Fruit fly (Drosophila melanogaster) whole organism, embryonic: ENCODE results near the gene asf1.

Experiments used
- CG10274 ChIP-seq: fragments of 200-800 bp; sonication (Bioruptor generic); optimal IDR thresholded peaks from 3 replicates; lab custom pipeline; 2017; ENCODE audit warnings: missing biosample characterization, mild to moderate bottlenecking, missing genetic modification characterization
- CG11504 ChIP-seq: fragments of 200-800 bp; sonication (Bioruptor generic); optimal IDR thresholded peaks from 3 replicates; lab custom pipeline; 2019; ENCODE audit warnings: missing biosample characterization, mild to moderate bottlenecking, missing genetic modification characterization, moderate library complexity
- CG18764 ChIP-seq: fragments of 200-800 bp; sonication (Bioruptor generic); optimal IDR thresholded peaks from 3 replicates; lab custom pipeline; 2016; ENCODE audit warnings: missing biosample characterization, missing genetic modification characterization
- CG7839 ChIP-seq: fragments of 200-800 bp; sonication (Bioruptor generic); optimal IDR thresholded peaks from 3 replicates; lab custom pipeline; 2018; ENCODE audit warnings: missing biosample characterization, mild to moderate bottlenecking, missing genetic modification characterization, moderate library complexity
- Elba2 ChIP-seq: fragments of 200-800 bp; sonication (Bioruptor generic); optimal IDR thresholded peaks from 3 replicates; lab custom pipeline; 2016; ENCODE audit warnings: missing biosample characterization, missing genetic modification characterization
- MESR4 ChIP-seq: fragments of 200-800 bp; sonication (Bioruptor generic); optimal IDR thresholded peaks from 2 replicates; lab custom pipeline; 2018; ENCODE audit warnings: missing biosample characterization, mild to moderate bottlenecking, missing genetic modification characterization, moderate library complexity
- grn ChIP-seq: fragments of 200-800 bp; sonication (Bioruptor generic); optimal IDR thresholded peaks from 3 replicates; lab custom pipeline; 2017; ENCODE audit warnings: missing biosample characterization, missing genetic modification characterization
- kay ChIP-seq: fragments of 200-800 bp; sonication (Bioruptor generic); optimal IDR thresholded peaks from 2 replicates; lab custom pipeline; 2016; ENCODE audit warnings: missing biosample characterization, missing genetic modification characterization
- tup ChIP-seq: fragments of 200-800 bp; sonication (Bioruptor generic); optimal IDR thresholded peaks from 2 replicates; lab custom pipeline; 2016; ENCODE audit warnings: missing biosample characterization, mild to moderate bottlenecking, missing genetic modification characterization, moderate library complexity

- TF ChIP-seq CG18764 (no peak), tup (GFP tag; lab: Kevin White, UChicago) (no peak), CG11504 (tag; lab: Kevin White, UChicago) (peak; percentile 17), CG7839 (tag; lab: Kevin White, UChicago) (no peak), MESR4 (GFP tag; lab: Kevin White, UChicago) (peak; percentile 35), CG10274 (GFP tag; lab: Kevin White, UChicago) (no peak), grn (GFP tag; lab: Kevin White, UChicago) (no peak), kay (no peak), Elba2 (no peak)
These were observed 17.3 kb upstream of the asf1 start, which contains the start of gene CG9368 for dm6 chr3L:19601413-19601812.
